Worm (Caenorhabditis elegans) whole organism, L1 larva: ENCODE data around the gene H06H21.37.

Experiments used
- C34B4.2 ChIP-seq: sonication (generic microtip); optimal IDR thresholded peaks from 2 replicates; lab custom pipeline; 2017; ENCODE audit warnings: mild to moderate bottlenecking, missing genetic modification characterization, missing compliant biosample characterization
- F16B12.6 ChIP-seq: fragments of 150-350 bp; optimal IDR thresholded peaks from 2 replicates; lab custom pipeline; 2014; ENCODE audit warnings: missing biosample characterization, missing genetic modification characterization
- aly-2 ChIP-seq: fragments of 150-350 bp; optimal IDR thresholded peaks from 2 replicates; lab custom pipeline; 2014; ENCODE audit warnings: missing biosample characterization, missing genetic modification characterization
- ama-1 ChIP-seq: fragments of 150-350 bp; optimal IDR thresholded peaks from 2 replicates; lab custom pipeline; 2014
- blmp-1 ChIP-seq: fragments of 150-350 bp; optimal IDR thresholded peaks from 2 replicates; lab custom pipeline; 2014; ENCODE audit warnings: missing biosample characterization, missing genetic modification characterization
- ceh-63 ChIP-seq: fragments of 200-800 bp; sonication (Bioruptor generic); optimal IDR thresholded peaks from 2 replicates; lab custom pipeline; 2018; ENCODE audit warnings: mild to moderate bottlenecking, missing genetic modification characterization, missing compliant biosample characterization
- ceh-88 ChIP-seq: fragments of 200-800 bp; sonication (Bioruptor generic); IDR thresholded peaks from 2 replicates; pipeline ENCODE4 v1.3.6; 2022; ENCODE audit warnings: missing genetic modification characterization, missing compliant biosample characterization
- ceh-90 ChIP-seq: sonication (generic microtip); optimal IDR thresholded peaks from 2 replicates; lab custom pipeline; 2016; ENCODE audit warnings: missing genetic modification characterization, missing compliant biosample characterization
- ces-1 ChIP-seq: fragments of 150-350 bp; optimal IDR thresholded peaks from 2 replicates; lab custom pipeline; 2014; ENCODE audit warnings: missing biosample characterization, missing genetic modification reagents, missing genetic modification characterization
- dpl-1 ChIP-seq, 3 experiments: fragments of 150-350 bp in 2 of 3; sonication (generic microtip) in 1 of 3; optimal IDR thresholded peaks; 2 replicates each; lab custom pipeline; 2014 to 2017; ENCODE audit warnings: missing biosample characterization in 3 of 3, missing genetic modification characterization in 3 of 3, missing genetic modification reagents in 3 of 3
- dsc-1 ChIP-seq: sonication (generic microtip); optimal IDR thresholded peaks from 2 replicates; lab custom pipeline; 2016; ENCODE audit warnings: mild to moderate bottlenecking, missing genetic modification characterization, missing compliant biosample characterization
- efl-1 ChIP-seq, 4 experiments: fragments of 150-350 bp; optimal IDR thresholded peaks in 3 of 4; peaks in 1 of 4; 1 replicate in 1 of 4; 2 replicates in 3 of 4; lab custom pipeline; 2014; ENCODE audit warnings: missing biosample characterization in 2 of 4, missing genetic modification characterization in 2 of 4, missing genetic modification reagents in 2 of 4
- egl-13 ChIP-seq: sonication (generic microtip); optimal IDR thresholded peaks from 2 replicates; lab custom pipeline; 2016; ENCODE audit warnings: missing genotype, missing genetic modification reagents, missing genetic modification characterization, missing compliant biosample characterization
- egl-27 ChIP-seq, 2 experiments: fragments of 150-350 bp in 1 of 2; sonication (generic microtip); optimal IDR thresholded peaks; 3 replicates each; lab custom pipeline; 2017 to 2018; ENCODE audit warnings: missing biosample characterization in 2 of 2, missing genetic modification characterization in 2 of 2, missing genetic modification reagents in 2 of 2
- elt-2 ChIP-seq: sonication (generic microtip); optimal IDR thresholded peaks from 2 replicates; lab custom pipeline; 2016; ENCODE audit warnings: missing genetic modification characterization, mild to moderate bottlenecking, inconsistent platforms, missing compliant biosample characterization, missing genetic modification reagents
- ets-5 ChIP-seq: fragments of 200-800 bp; sonication (Bioruptor generic); IDR thresholded peaks from 2 replicates; pipeline ENCODE4 v1.3.6; 2022; ENCODE audit warnings: missing genetic modification characterization, missing compliant biosample characterization
- fkh-10 ChIP-seq: sonication (generic microtip); optimal IDR thresholded peaks from 2 replicates; lab custom pipeline; 2017; ENCODE audit warnings: missing biosample characterization, missing genetic modification reagents, missing genetic modification characterization
- fos-1 ChIP-seq: fragments of 150-350 bp; optimal IDR thresholded peaks from 2 replicates; lab custom pipeline; 2014; ENCODE audit warnings: missing biosample characterization, missing genetic modification characterization
- grh-1 ChIP-seq: fragments of 200-800 bp; sonication (Bioruptor generic); IDR thresholded peaks from 2 replicates; pipeline ENCODE4 v1.3.6; 2022; ENCODE audit warnings: missing genetic modification reagents, missing genetic modification characterization, missing compliant biosample characterization
- hlh-4 ChIP-seq: sonication (generic microtip); optimal IDR thresholded peaks from 2 replicates; lab custom pipeline; 2016; ENCODE audit warnings: mild to moderate bottlenecking, missing genetic modification characterization, missing compliant biosample characterization
- hpl-2 ChIP-seq: fragments of 150-350 bp; optimal IDR thresholded peaks from 2 replicates; lab custom pipeline; 2014; ENCODE audit warnings: missing biosample characterization, missing genetic modification reagents, missing genetic modification characterization
- irx-1 ChIP-seq: sonication (generic microtip); optimal IDR thresholded peaks from 2 replicates; lab custom pipeline; 2016; ENCODE audit warnings: missing genetic modification characterization, missing compliant biosample characterization
- isw-1 ChIP-seq: fragments of 200-800 bp; sonication (Bioruptor generic); IDR thresholded peaks from 2 replicates; pipeline ENCODE4 v1.3.6; 2022; ENCODE audit warnings: missing genetic modification characterization, missing compliant biosample characterization
- lin-35 ChIP-seq, 2 experiments: fragments of 150-350 bp; optimal IDR thresholded peaks; 2 replicates each; lab custom pipeline; 2014; ENCODE audit warnings: missing biosample characterization in 2 of 2, missing genetic modification characterization in 2 of 2, missing genetic modification reagents in 2 of 2
- lsy-2 ChIP-seq, 2 experiments: fragments of 150-350 bp; optimal IDR thresholded peaks; 2 replicates each; lab custom pipeline; 2014; ENCODE audit warnings: missing biosample characterization in 2 of 2, missing genetic modification characterization in 2 of 2
- mef-2 ChIP-seq: fragments of 150-350 bp; optimal IDR thresholded peaks from 2 replicates; lab custom pipeline; 2014; ENCODE audit warnings: missing biosample characterization, missing genetic modification characterization
- mep-1 ChIP-seq: fragments of 150-350 bp; optimal IDR thresholded peaks from 2 replicates; lab custom pipeline; 2014; ENCODE audit warnings: missing biosample characterization, missing genetic modification characterization
- nhr-11 ChIP-seq: fragments of 150-350 bp; optimal IDR thresholded peaks from 2 replicates; lab custom pipeline; 2014; ENCODE audit warnings: missing biosample characterization, missing genetic modification characterization
- nhr-12 ChIP-seq: sonication (generic microtip); optimal IDR thresholded peaks from 2 replicates; lab custom pipeline; 2017; ENCODE audit warnings: missing biosample characterization, missing genetic modification characterization
- nhr-19 ChIP-seq: fragments of 200-800 bp; sonication (Bioruptor generic); conservative IDR thresholded peaks from 2 replicates; pipeline ENCODE4 v1.3.6; 2022; ENCODE audit warnings: missing genetic modification characterization, missing compliant biosample characterization
- nhr-20 ChIP-seq: sonication (generic microtip); optimal IDR thresholded peaks from 2 replicates; lab custom pipeline; 2016; ENCODE audit warnings: mild to moderate bottlenecking, missing genetic modification characterization, missing compliant biosample characterization
- nhr-28 ChIP-seq: fragments of 150-350 bp; optimal IDR thresholded peaks from 2 replicates; lab custom pipeline; 2014; ENCODE audit warnings: missing biosample characterization, missing genetic modification characterization
- nhr-71 ChIP-seq: sonication (generic microtip); optimal IDR thresholded peaks from 2 replicates; lab custom pipeline; 2016; ENCODE audit warnings: mild to moderate bottlenecking, missing genetic modification characterization, moderate library complexity, missing compliant biosample characterization
- nhr-76 ChIP-seq: sonication (generic microtip); optimal IDR thresholded peaks from 2 replicates; lab custom pipeline; 2017; ENCODE audit warnings: missing biosample characterization, missing genetic modification characterization
- nhr-77 ChIP-seq: fragments of 150-350 bp; optimal IDR thresholded peaks from 2 replicates; lab custom pipeline; 2014; ENCODE audit warnings: missing biosample characterization, missing genetic modification characterization
- nhr-84 ChIP-seq: sonication (generic microtip); optimal IDR thresholded peaks from 2 replicates; lab custom pipeline; 2017; ENCODE audit warnings: missing biosample characterization, missing genetic modification characterization
- nhr-85 ChIP-seq: sonication (generic microtip); peaks from one replicate; lab custom pipeline; 2016; ENCODE audit warnings: missing genetic modification characterization, inconsistent platforms, missing compliant biosample characterization
- nhr-90 ChIP-seq: sonication (generic microtip); optimal IDR thresholded peaks from 2 replicates; lab custom pipeline; 2016; ENCODE audit warnings: mild to moderate bottlenecking, missing genetic modification characterization, missing compliant biosample characterization; ENCODE audit not compliant: poor library complexity
- pag-3 ChIP-seq: sonication (generic microtip); optimal IDR thresholded peaks from 2 replicates; lab custom pipeline; 2017; ENCODE audit warnings: missing genetic modification characterization, mild to moderate bottlenecking, missing compliant biosample characterization, antibody characterized with exemption, borderline replicate concordance; ENCODE audit not compliant: insufficient read depth
- pax-3 ChIP-seq: fragments of 200-800 bp; sonication (Bioruptor generic); optimal IDR thresholded peaks from 2 replicates; lab custom pipeline; 2018; ENCODE audit warnings: mild to moderate bottlenecking, missing genetic modification characterization, moderate library complexity, missing compliant biosample characterization
- pqm-1 ChIP-seq: sonication (generic microtip); optimal IDR thresholded peaks from 3 replicates; lab custom pipeline; 2017; ENCODE audit warnings: missing biosample characterization, missing genetic modification characterization
- skn-1 ChIP-seq: fragments of 150-350 bp; optimal IDR thresholded peaks from 2 replicates; lab custom pipeline; 2014; ENCODE audit warnings: missing biosample characterization, missing genetic modification characterization
- snpc-4 ChIP-seq: fragments of 150-350 bp; optimal IDR thresholded peaks from 2 replicates; lab custom pipeline; 2014; ENCODE audit warnings: missing biosample characterization, missing genetic modification characterization
- snu-23 ChIP-seq: sonication (generic microtip); optimal IDR thresholded peaks from 2 replicates; lab custom pipeline; 2016; ENCODE audit warnings: missing genetic modification characterization, missing compliant biosample characterization
- sox-4 ChIP-seq: sonication (generic microtip); optimal IDR thresholded peaks from 2 replicates; lab custom pipeline; 2016; ENCODE audit warnings: missing genetic modification characterization, missing compliant biosample characterization
- swsn-7 ChIP-seq: sonication (generic microtip); optimal IDR thresholded peaks from 2 replicates; lab custom pipeline; 2016; ENCODE audit warnings: missing genetic modification characterization, missing compliant biosample characterization
- tbx-2 ChIP-seq: sonication (generic microtip); optimal IDR thresholded peaks from 2 replicates; lab custom pipeline; 2016; ENCODE audit warnings: missing genetic modification characterization, missing compliant biosample characterization
- tlp-1 ChIP-seq: fragments of 150-350 bp; optimal IDR thresholded peaks from 2 replicates; lab custom pipeline; 2014; ENCODE audit warnings: missing biosample characterization, missing genetic modification characterization
- unc-130 ChIP-seq: fragments of 150-350 bp; optimal IDR thresholded peaks from 2 replicates; lab custom pipeline; 2017; ENCODE audit warnings: missing biosample characterization, missing genetic modification characterization, inconsistent platforms
- unc-30 ChIP-seq: sonication (generic microtip); optimal IDR thresholded peaks from 2 replicates; lab custom pipeline; 2017; ENCODE audit warnings: missing biosample characterization, missing genetic modification characterization
- unc-86 ChIP-seq: sonication (generic microtip); optimal IDR thresholded peaks from 2 replicates; lab custom pipeline; 2016; ENCODE audit warnings: missing genetic modification characterization, missing compliant biosample characterization
- vab-15 ChIP-seq: sonication (generic microtip); optimal IDR thresholded peaks from 2 replicates; lab custom pipeline; 2017; ENCODE audit warnings: missing genotype, mild to moderate bottlenecking, missing genetic modification characterization, missing compliant biosample characterization
- zip-4 ChIP-seq: fragments of 200-800 bp; sonication (Bioruptor generic); optimal IDR thresholded peaks from 2 replicates; lab custom pipeline; 2018; ENCODE audit warnings: mild to moderate bottlenecking, missing genetic modification characterization, moderate library complexity, missing compliant biosample characterization
- ztf-11 ChIP-seq, 2 experiments: sonication (generic microtip); optimal IDR thresholded peaks; 2 replicates each; lab custom pipeline; 2016 to 2017; ENCODE audit warnings: missing genetic modification characterization in 2 of 2, missing biosample characterization in 1 of 2, missing compliant biosample characterization in 1 of 2

The H06H21.37 gene

ce11 chrIV:4788332-4788731 is 21.4 kb downstream of the H06H21.37 start, which contains the start of gene nhr-104:
TSS of gene nhr-104 (minus strand) at chrIV:4788692.
- TF ChIP-seq unc-130 (no peak), lin-35 (GFP tag; optimal IDR thresholded peaks at IDR 0.05; lab: Kevin White, UChicago) (peak in 1 of 2 experiments; percentile 74), lsy-2 (tag; optimal IDR thresholded peaks at IDR 0.05; lab: Kevin White, UChicago) (peak; percentile 30 to 63), pqm-1 (no peak), nhr-85 (tag; lab: Kevin White, UChicago) (peak; percentile 85), irx-1 (tag; lab: Kevin White, UChicago) (no peak), elt-2 (tag; lab: Kevin White, UChicago) (peak; percentile 45), fos-1 (tag; lab: Kevin White, UChicago) (no peak), C34B4.2 (tag; lab: Kevin White, UChicago) (no peak), sox-4 (no peak), nhr-11 (tag; lab: Kevin White, UChicago) (no peak), swsn-7 (no peak), nhr-76 (tag; lab: Kevin White, UChicago) (no peak), hlh-4 (tag; lab: Kevin White, UChicago) (no peak), snpc-4 (tag; lab: Kevin White, UChicago) (no peak), unc-86 (tag; lab: Kevin White, UChicago) (no peak), nhr-77 (peak; percentile 15), nhr-20 (peak; percentile 65), aly-2 (no peak), nhr-90 (tag; lab: Kevin White, UChicago) (peak; percentile 47), ceh-63 (GFP tag; lab: Kevin White, UChicago) (no peak), fkh-10 (GFP tag; lab: Kevin White, UChicago) (no peak), skn-1 (tag; lab: Kevin White, UChicago) (peak; percentile 96), ceh-90 (tag; lab: Kevin White, UChicago) (no peak), ztf-11 (tag; optimal IDR thresholded peaks at IDR 0.05; lab: Kevin White, UChicago) (no peak), ces-1 (GFP tag; lab: Kevin White, UChicago) (no peak), nhr-19 (GFP tag; lab: Robert Waterston, UW) (no peak; the same call in 1 of the 2 replicates), ets-5 (GFP tag; lab: Robert Waterston, UW) (no peak), nhr-71 (tag; lab: Kevin White, UChicago) (no peak), dpl-1 (GFP tag; optimal IDR thresholded peaks at IDR 0.05; lab: Kevin White, UChicago) (peak in 1 of 3 experiments; percentile 42), zip-4 (GFP tag; lab: Kevin White, UChicago) (no peak), isw-1 (no peak), pax-3 (tag; lab: Kevin White, UChicago) (no peak), blmp-1 (peak; percentile 31), snu-23 (GFP tag; lab: Kevin White, UChicago) (peak; percentile 61), tbx-2 (tag; lab: Kevin White, UChicago) (peak; percentile 30), vab-15 (tag; lab: Kevin White, UChicago) (no peak), tlp-1 (tag; lab: Kevin White, UChicago) (no peak), grh-1 (GFP tag; lab: Robert Waterston, UW) (peak; percentile 87), hpl-2 (GFP tag; lab: Kevin White, UChicago) (no peak), egl-27 (tag; optimal IDR thresholded peaks at IDR 0.05; lab: Kevin White, UChicago) (no peak), nhr-12 (no peak), efl-1 (optimal IDR thresholded peaks at IDR 0.05; lab: Kevin White, UChicago) (peak; percentile 20 to 49), efl-1 (GFP tag; optimal IDR thresholded peaks at IDR 0.05 in 1 of 2; lab: Kevin White, UChicago) (peak in 1 of 2 experiments; percentile 3), mep-1 (tag; lab: Kevin White, UChicago) (peak; percentile 48), nhr-28 (tag; lab: Kevin White, UChicago) (no peak), ama-1 (lab: Kevin White, UChicago) (no peak), mef-2 (tag; lab: Kevin White, UChicago) (no peak), ceh-88 (GFP tag; lab: Robert Waterston, UW) (no peak), egl-13 (no peak), pag-3 (peak; percentile 47), F16B12.6 (tag; lab: Kevin White, UChicago) (no peak), nhr-84 (no peak), dsc-1 (tag; lab: Kevin White, UChicago) (no peak), unc-30 (tag; lab: Kevin White, UChicago) (no peak)
